Worm (Caenorhabditis elegans) whole organism, L1 larva: Measurements from ENCODE around the gene srh-271.

Source experiments
- C04F5.9 ChIP-seq: sonication (generic microtip); optimal IDR thresholded peaks from 2 replicates; lab custom pipeline; 2016; ENCODE audit warnings: missing genetic modification characterization, missing compliant biosample characterization
- C34B4.2 ChIP-seq: sonication (generic microtip); optimal IDR thresholded peaks from 2 replicates; lab custom pipeline; 2017; ENCODE audit warnings: mild to moderate bottlenecking, missing genetic modification characterization, missing compliant biosample characterization
- Y116A8C.19 ChIP-seq: sonication (generic microtip); optimal IDR thresholded peaks from 2 replicates; lab custom pipeline; 2016; ENCODE audit warnings: missing compliant biosample characterization, missing genetic modification characterization, borderline replicate concordance
- aly-2 ChIP-seq: fragments of 150-350 bp; optimal IDR thresholded peaks from 2 replicates; lab custom pipeline; 2014; ENCODE audit warnings: missing biosample characterization, missing genetic modification characterization
- ceh-63 ChIP-seq: fragments of 200-800 bp; sonication (Bioruptor generic); optimal IDR thresholded peaks from 2 replicates; lab custom pipeline; 2018; ENCODE audit warnings: mild to moderate bottlenecking, missing genetic modification characterization, missing compliant biosample characterization
- ceh-8 ChIP-seq: fragments of 200-800 bp; sonication (Bioruptor generic); optimal IDR thresholded peaks from 2 replicates; lab custom pipeline; 2018; ENCODE audit warnings: mild to moderate bottlenecking, missing genetic modification characterization, moderate library complexity, missing compliant biosample characterization
- ces-1 ChIP-seq: fragments of 150-350 bp; optimal IDR thresholded peaks from 2 replicates; lab custom pipeline; 2014; ENCODE audit warnings: missing biosample characterization, missing genetic modification reagents, missing genetic modification characterization
- dpl-1 ChIP-seq, 3 experiments: fragments of 150-350 bp in 2 of 3; sonication (generic microtip) in 1 of 3; optimal IDR thresholded peaks; 2 replicates each; lab custom pipeline; 2014 to 2017; ENCODE audit warnings: missing biosample characterization in 3 of 3, missing genetic modification characterization in 3 of 3, missing genetic modification reagents in 3 of 3
- efl-1 ChIP-seq, 4 experiments: fragments of 150-350 bp; optimal IDR thresholded peaks in 3 of 4; peaks in 1 of 4; 1 replicate in 1 of 4; 2 replicates in 3 of 4; lab custom pipeline; 2014; ENCODE audit warnings: missing biosample characterization in 2 of 4, missing genetic modification characterization in 2 of 4, missing genetic modification reagents in 2 of 4
- efl-3 ChIP-seq: fragments of 200-800 bp; sonication (Bioruptor generic); optimal IDR thresholded peaks from 2 replicates; lab custom pipeline; 2018; ENCODE audit warnings: mild to moderate bottlenecking, missing genetic modification characterization, missing compliant biosample characterization
- egl-13 ChIP-seq: sonication (generic microtip); optimal IDR thresholded peaks from 2 replicates; lab custom pipeline; 2016; ENCODE audit warnings: missing genotype, missing genetic modification reagents, missing genetic modification characterization, missing compliant biosample characterization
- elt-2 ChIP-seq: sonication (generic microtip); optimal IDR thresholded peaks from 2 replicates; lab custom pipeline; 2016; ENCODE audit warnings: missing genetic modification characterization, mild to moderate bottlenecking, inconsistent platforms, missing compliant biosample characterization, missing genetic modification reagents
- ets-5 ChIP-seq: fragments of 200-800 bp; sonication (Bioruptor generic); IDR thresholded peaks from 2 replicates; pipeline ENCODE4 v1.3.6; 2022; ENCODE audit warnings: missing genetic modification characterization, missing compliant biosample characterization
- fkh-10 ChIP-seq: sonication (generic microtip); optimal IDR thresholded peaks from 2 replicates; lab custom pipeline; 2017; ENCODE audit warnings: missing biosample characterization, missing genetic modification reagents, missing genetic modification characterization
- fos-1 ChIP-seq: fragments of 150-350 bp; optimal IDR thresholded peaks from 2 replicates; lab custom pipeline; 2014; ENCODE audit warnings: missing biosample characterization, missing genetic modification characterization
- grh-1 ChIP-seq: fragments of 200-800 bp; sonication (Bioruptor generic); IDR thresholded peaks from 2 replicates; pipeline ENCODE4 v1.3.6; 2022; ENCODE audit warnings: missing genetic modification reagents, missing genetic modification characterization, missing compliant biosample characterization
- hpl-2 ChIP-seq: fragments of 150-350 bp; optimal IDR thresholded peaks from 2 replicates; lab custom pipeline; 2014; ENCODE audit warnings: missing biosample characterization, missing genetic modification reagents, missing genetic modification characterization
- irx-1 ChIP-seq: sonication (generic microtip); optimal IDR thresholded peaks from 2 replicates; lab custom pipeline; 2016; ENCODE audit warnings: missing genetic modification characterization, missing compliant biosample characterization
- isw-1 ChIP-seq: fragments of 200-800 bp; sonication (Bioruptor generic); IDR thresholded peaks from 2 replicates; pipeline ENCODE4 v1.3.6; 2022; ENCODE audit warnings: missing genetic modification characterization, missing compliant biosample characterization
- jun-1 ChIP-seq: fragments of 150-350 bp; optimal IDR thresholded peaks from 2 replicates; lab custom pipeline; 2014; ENCODE audit warnings: missing biosample characterization, missing genetic modification reagents, missing genetic modification characterization
- lin-13 ChIP-seq: fragments of 150-350 bp; optimal IDR thresholded peaks from 2 replicates; lab custom pipeline; 2014; ENCODE audit warnings: missing biosample characterization, missing genetic modification reagents, missing genetic modification characterization
- lin-14 ChIP-seq: fragments of 200-800 bp; sonication (Bioruptor generic); optimal IDR thresholded peaks from 2 replicates; lab custom pipeline; 2018; ENCODE audit warnings: mild to moderate bottlenecking, missing genetic modification characterization, moderate library complexity, missing compliant biosample characterization
- lin-35 ChIP-seq, 2 experiments: fragments of 150-350 bp; optimal IDR thresholded peaks; 2 replicates each; lab custom pipeline; 2014; ENCODE audit warnings: missing biosample characterization in 2 of 2, missing genetic modification characterization in 2 of 2, missing genetic modification reagents in 2 of 2
- lir-3 ChIP-seq: sonication (generic microtip); optimal IDR thresholded peaks from 2 replicates; lab custom pipeline; 2016; ENCODE audit warnings: mild to moderate bottlenecking, missing genetic modification characterization, moderate library complexity, missing compliant biosample characterization; ENCODE audit not compliant: poor library complexity
- mdl-1 ChIP-seq, 2 experiments: fragments of 150-350 bp; optimal IDR thresholded peaks; 2 replicates each; lab custom pipeline; 2014 to 2017; ENCODE audit warnings: missing biosample characterization in 2 of 2, missing genetic modification characterization in 2 of 2, inconsistent platforms in 1 of 2
- mef-2 ChIP-seq: fragments of 150-350 bp; optimal IDR thresholded peaks from 2 replicates; lab custom pipeline; 2014; ENCODE audit warnings: missing biosample characterization, missing genetic modification characterization
- mep-1 ChIP-seq: fragments of 150-350 bp; optimal IDR thresholded peaks from 2 replicates; lab custom pipeline; 2014; ENCODE audit warnings: missing biosample characterization, missing genetic modification characterization
- nhr-19 ChIP-seq: fragments of 200-800 bp; sonication (Bioruptor generic); conservative IDR thresholded peaks from 2 replicates; pipeline ENCODE4 v1.3.6; 2022; ENCODE audit warnings: missing genetic modification characterization, missing compliant biosample characterization
- nhr-20 ChIP-seq: sonication (generic microtip); optimal IDR thresholded peaks from 2 replicates; lab custom pipeline; 2016; ENCODE audit warnings: mild to moderate bottlenecking, missing genetic modification characterization, missing compliant biosample characterization
- nhr-28 ChIP-seq: fragments of 150-350 bp; optimal IDR thresholded peaks from 2 replicates; lab custom pipeline; 2014; ENCODE audit warnings: missing biosample characterization, missing genetic modification characterization
- nhr-71 ChIP-seq: sonication (generic microtip); optimal IDR thresholded peaks from 2 replicates; lab custom pipeline; 2016; ENCODE audit warnings: mild to moderate bottlenecking, missing genetic modification characterization, moderate library complexity, missing compliant biosample characterization
- nhr-76 ChIP-seq: sonication (generic microtip); optimal IDR thresholded peaks from 2 replicates; lab custom pipeline; 2017; ENCODE audit warnings: missing biosample characterization, missing genetic modification characterization
- nhr-84 ChIP-seq: sonication (generic microtip); optimal IDR thresholded peaks from 2 replicates; lab custom pipeline; 2017; ENCODE audit warnings: missing biosample characterization, missing genetic modification characterization
- nhr-85 ChIP-seq: sonication (generic microtip); peaks from one replicate; lab custom pipeline; 2016; ENCODE audit warnings: missing genetic modification characterization, inconsistent platforms, missing compliant biosample characterization
- nhr-90 ChIP-seq: sonication (generic microtip); optimal IDR thresholded peaks from 2 replicates; lab custom pipeline; 2016; ENCODE audit warnings: mild to moderate bottlenecking, missing genetic modification characterization, missing compliant biosample characterization; ENCODE audit not compliant: poor library complexity
- pag-3 ChIP-seq: sonication (generic microtip); optimal IDR thresholded peaks from 2 replicates; lab custom pipeline; 2017; ENCODE audit warnings: missing genetic modification characterization, mild to moderate bottlenecking, missing compliant biosample characterization, antibody characterized with exemption, borderline replicate concordance; ENCODE audit not compliant: insufficient read depth
- pqm-1 ChIP-seq: sonication (generic microtip); optimal IDR thresholded peaks from 3 replicates; lab custom pipeline; 2017; ENCODE audit warnings: missing biosample characterization, missing genetic modification characterization
- snu-23 ChIP-seq: sonication (generic microtip); optimal IDR thresholded peaks from 2 replicates; lab custom pipeline; 2016; ENCODE audit warnings: missing genetic modification characterization, missing compliant biosample characterization
- sptf-1 ChIP-seq: fragments of 150-350 bp; optimal IDR thresholded peaks from 2 replicates; lab custom pipeline; 2014; ENCODE audit warnings: missing biosample characterization, missing genetic modification characterization
- sup-37 ChIP-seq: fragments of 200-800 bp; sonication (Bioruptor generic); optimal IDR thresholded peaks from 2 replicates; lab custom pipeline; 2018; ENCODE audit warnings: mild to moderate bottlenecking, missing genetic modification characterization, missing compliant biosample characterization
- unc-130 ChIP-seq: fragments of 150-350 bp; optimal IDR thresholded peaks from 2 replicates; lab custom pipeline; 2017; ENCODE audit warnings: missing biosample characterization, missing genetic modification characterization, inconsistent platforms
- unc-86 ChIP-seq: sonication (generic microtip); optimal IDR thresholded peaks from 2 replicates; lab custom pipeline; 2016; ENCODE audit warnings: missing genetic modification characterization, missing compliant biosample characterization
- vab-15 ChIP-seq: sonication (generic microtip); optimal IDR thresholded peaks from 2 replicates; lab custom pipeline; 2017; ENCODE audit warnings: missing genotype, mild to moderate bottlenecking, missing genetic modification characterization, missing compliant biosample characterization
- ztf-11 ChIP-seq, 2 experiments: sonication (generic microtip); optimal IDR thresholded peaks; 2 replicates each; lab custom pipeline; 2016 to 2017; ENCODE audit warnings: missing genetic modification characterization in 2 of 2, missing biosample characterization in 1 of 2, missing compliant biosample characterization in 1 of 2

Gene srh-271

ce11 chrV:2646067-2646466 lies 24.3 kb upstream of the srh-271 start:
- no peak for TF ChIP-seq nhr-19 (GFP tag; lab: Robert Waterston, UW)
- TF ChIP-seq mef-2 (tag; lab: Kevin White, UChicago) = no peak
- TF ChIP-seq vab-15 = no peak
- no peak for TF ChIP-seq fkh-10 (GFP tag; lab: Kevin White, UChicago)
- TF ChIP-seq ets-5 = no peak
- no peak for TF ChIP-seq sptf-1 (tag; lab: Kevin White, UChicago)
- no peak for TF ChIP-seq hpl-2 (GFP tag; lab: Kevin White, UChicago)

ce11 chrV:2639506-2639905 lies 17.7 kb upstream of the srh-271 start:
- TF ChIP-seq jun-1 (tag; lab: Kevin White, UChicago) (no peak), elt-2 (tag; lab: Kevin White, UChicago) (no peak), dpl-1 (GFP tag; optimal IDR thresholded peaks at IDR 0.05; lab: Kevin White, UChicago) (peak in 1 of 3 experiments; percentile 1), efl-1 (optimal IDR thresholded peaks at IDR 0.05; lab: Kevin White, UChicago) (no peak), efl-1 (GFP tag; optimal IDR thresholded peaks at IDR 0.05 in 1 of 2; lab: Kevin White, UChicago) (peak in 1 of 2 experiments; percentile 10)

- no peak for TF ChIP-seq fos-1 (tag; lab: Kevin White, UChicago)
- no peak for TF ChIP-seq ces-1 (GFP tag; lab: Kevin White, UChicago)
Measured at ce11 chrV:2639035-2639434, 17.3 kb upstream of the srh-271 start, which contains the start of gene W02H5.2. TSS of gene W02H5.2 (plus strand) at chrV:2639335.

- TF ChIP-seq fos-1 (tag; lab: Kevin White, UChicago) = peak; percentile 7
- TF ChIP-seq mep-1 = peak; percentile 74
- peak; percentile 60 for TF ChIP-seq unc-130 (tag; lab: Kevin White, UChicago)
- TF ChIP-seq sup-37 = peak; percentile 78
- TF ChIP-seq efl-3 = peak; percentile 74
- no peak for TF ChIP-seq ces-1 (GFP tag; lab: Kevin White, UChicago)
- TF ChIP-seq C04F5.9 (tag; lab: Kevin White, UChicago) = peak; percentile 90
- TF ChIP-seq unc-86 (tag; lab: Kevin White, UChicago) = peak; percentile 88
- TF ChIP-seq ceh-8 (GFP tag; lab: Kevin White, UChicago) = peak; percentile 90
- TF ChIP-seq nhr-20 = peak; percentile 94
- TF ChIP-seq lir-3 (tag; lab: Kevin White, UChicago) = no peak
- TF ChIP-seq ceh-63 (GFP tag; lab: Kevin White, UChicago) = peak; percentile 87
- no peak for TF ChIP-seq nhr-28
- TF ChIP-seq C34B4.2 (tag; lab: Kevin White, UChicago) = peak; percentile 56
- TF ChIP-seq nhr-84 (tag; lab: Kevin White, UChicago) = no peak
- TF ChIP-seq nhr-76 (tag; lab: Kevin White, UChicago) = no peak
- TF ChIP-seq Y116A8C.19 (tag; lab: Kevin White, UChicago) = peak; percentile 87
- peak; percentile 95 for TF ChIP-seq egl-13
- no peak for TF ChIP-seq aly-2
- no peak for TF ChIP-seq hpl-2 (GFP tag; lab: Kevin White, UChicago)
- TF ChIP-seq nhr-71 = peak; percentile 96
- no peak for TF ChIP-seq jun-1 (tag; lab: Kevin White, UChicago)
- TF ChIP-seq efl-1 (optimal IDR thresholded peaks at IDR 0.05; lab: Kevin White, UChicago) = peak; percentile 97 to 98
- peak; percentile 97 to 100 for TF ChIP-seq efl-1 (GFP tag; optimal IDR thresholded peaks at IDR 0.05 in 1 of 2; lab: Kevin White, UChicago)
- TF ChIP-seq isw-1 (GFP tag; lab: Robert Waterston, UW) = peak; percentile 84
- peak in 1 of 2 experiments; percentile 98 for TF ChIP-seq ztf-11 (tag; optimal IDR thresholded peaks at IDR 0.05; lab: Kevin White, UChicago)
- no peak for TF ChIP-seq lin-14 (GFP tag; lab: Kevin White, UChicago)
- TF ChIP-seq pag-3 = no peak
- peak in 1 of 2 experiments; percentile 42 for TF ChIP-seq mdl-1 (tag; optimal IDR thresholded peaks at IDR 0.05; lab: Kevin White, UChicago)
- TF ChIP-seq nhr-85 (tag; lab: Kevin White, UChicago) = peak; percentile 96
- peak; percentile 94 to 98 (median 97) for TF ChIP-seq dpl-1 (GFP tag; optimal IDR thresholded peaks at IDR 0.05; lab: Kevin White, UChicago)
- TF ChIP-seq lin-13 (GFP tag; lab: Kevin White, UChicago) = peak; percentile 67
- peak; percentile 97 to 98 for TF ChIP-seq lin-35 (GFP tag; optimal IDR thresholded peaks at IDR 0.05; lab: Kevin White, UChicago)
- peak; percentile 93 for TF ChIP-seq snu-23 (GFP tag; lab: Kevin White, UChicago)
- TF ChIP-seq pqm-1 = no peak
- peak; percentile 97 for TF ChIP-seq irx-1
- peak; percentile 78 for TF ChIP-seq grh-1 (GFP tag; lab: Robert Waterston, UW)
- peak; percentile 97 for TF ChIP-seq nhr-90 (tag; lab: Kevin White, UChicago)
Measured at ce11 chrV:2638545-2638944, 16.8 kb upstream of the srh-271 start, which contains the start of gene W02H5.19. TSS of gene W02H5.19 (plus strand) at chrV:2638890.
